Worm (Caenorhabditis elegans): Measurements from ENCODE around the gene smc-6.

smc-6 gene

ce11 chrII:11620630-11621246, 42.2 kb downstream of the smc-6 start:
- TF ChIP-seq T23F11.4 (GFP tag; optimal IDR thresholded peaks at IDR 0.05) (no peak), ceh-30 (tag; optimal IDR thresholded peaks at IDR 0.05) (no peak), ets-4 (tag; optimal IDR thresholded peaks at IDR 0.05) (no peak), nhr-232 (tag; optimal IDR thresholded peaks at IDR 0.05) (no peak), ceh-19 (GFP tag; optimal IDR thresholded peaks at IDR 0.05) (no peak), elt-2 (tag; optimal IDR thresholded peaks at IDR 0.05) (no peak), ahr-1 (tag; optimal IDR thresholded peaks at IDR 0.05) (no peak), fkh-6 (tag; optimal IDR thresholded peaks at IDR 0.05) (no peak), ceh-6 (GFP tag; optimal IDR thresholded peaks at IDR 0.05) (no peak), fkh-10 (GFP tag; optimal IDR thresholded peaks at IDR 0.05) (no peak)

ce11 chrII:11621576-11621975, 43.1 kb downstream of the smc-6 start:
- TF ChIP-seq unc-55 (GFP tag; optimal IDR thresholded peaks at IDR 0.05) (no peak), unc-42 (tag; optimal IDR thresholded peaks at IDR 0.05) (no peak), ahr-1 (tag; optimal IDR thresholded peaks at IDR 0.05) (no peak), lim-6 (tag; optimal IDR thresholded peaks at IDR 0.05) (no peak), C38D4.7 (GFP tag; optimal IDR thresholded peaks at IDR 0.05) (no peak), pha-4 (tag; optimal IDR thresholded peaks at IDR 0.05) (no peak), tbx-7 (tag; optimal IDR thresholded peaks at IDR 0.05) (no peak), ceh-31 (tag; optimal IDR thresholded peaks at IDR 0.05) (no peak), hlh-6 (tag; optimal IDR thresholded peaks at IDR 0.05) (no peak), gmeb-2 (tag; optimal IDR thresholded peaks at IDR 0.05) (no peak), ceh-9 (tag; optimal IDR thresholded peaks at IDR 0.05) (no peak), sox-4 (tag; optimal IDR thresholded peaks at IDR 0.05) (no peak), ceh-45 (GFP tag; IDR thresholded peaks at IDR 0.05) (no peak), T23F11.4 (GFP tag; optimal IDR thresholded peaks at IDR 0.05) (no peak), unc-3 (GFP tag; conservative IDR thresholded peaks at IDR 0.05) (no peak), unc-3 (tag; optimal IDR thresholded peaks at IDR 0.05) (no peak), sox-2 (GFP tag; IDR thresholded peaks at IDR 0.05) (no peak)

ce11 chrII:11622605-11623004, 44.1 kb downstream of the smc-6 start:
- TF ChIP-seq Y22D7AL.16 (tag; optimal IDR thresholded peaks at IDR 0.05) (no peak), K02D7.2 (tag; optimal IDR thresholded peaks at IDR 0.05) (no peak), ceh-9 (tag; optimal IDR thresholded peaks at IDR 0.05) (no peak), ahr-1 (tag; optimal IDR thresholded peaks at IDR 0.05) (no peak)

- no peak for TF ChIP-seq sox-4 (tag; optimal IDR thresholded peaks at IDR 0.05)
- TF ChIP-seq pat-9 (tag; optimal IDR thresholded peaks at IDR 0.05) = no peak
- no peak for TF ChIP-seq ahr-1 (tag; optimal IDR thresholded peaks at IDR 0.05)
- TF ChIP-seq odd-2 (tag; optimal IDR thresholded peaks at IDR 0.05) = no peak
- no peak for TF ChIP-seq hlh-13 (GFP tag; optimal IDR thresholded peaks at IDR 0.05)
These were observed 49.4 kb downstream of the smc-6 start for ce11 chrII:11627904-11628303.

ce11 chrII:11629957-11630356, 51.4 kb downstream of the smc-6 start:
- TF ChIP-seq unc-3 (GFP tag; conservative IDR thresholded peaks at IDR 0.05) (no peak), unc-3 (tag; optimal IDR thresholded peaks at IDR 0.05) (no peak), pha-2 (tag; optimal IDR thresholded peaks at IDR 0.05) (no peak), K02D7.2 (tag; optimal IDR thresholded peaks at IDR 0.05) (no peak), pros-1 (tag; optimal IDR thresholded peaks at IDR 0.05) (no peak), fkh-10 (GFP tag; optimal IDR thresholded peaks at IDR 0.05) (no peak), Y22D7AL.16 (tag; optimal IDR thresholded peaks at IDR 0.05) (no peak), sdc-2 (tag; optimal IDR thresholded peaks at IDR 0.05) (no peak), nhr-11 (tag; optimal IDR thresholded peaks at IDR 0.05) (no peak), T23F11.4 (GFP tag; optimal IDR thresholded peaks at IDR 0.05) (no peak), mec-3 (tag; optimal IDR thresholded peaks at IDR 0.05; ENCODE audit: borderline replicate concordance) (no peak), che-1 (tag; optimal IDR thresholded peaks at IDR 0.05) (no peak), ahr-1 (tag; optimal IDR thresholded peaks at IDR 0.05) (no peak), hlh-15 (tag; optimal IDR thresholded peaks at IDR 0.05) (no peak), elt-4 (tag; optimal IDR thresholded peaks at IDR 0.05) (no peak), dmd-4 (tag; optimal IDR thresholded peaks at IDR 0.05; ENCODE audit: borderline replicate concordance) (no peak)
